Fruit fly (Drosophila melanogaster): ENCODE data around the gene kumpel.

The kumpel gene

dm6 chr3R:25884301-25884700, 22.5 kb upstream of the kumpel start:
- TF ChIP-seq ash1 (GFP tag; optimal IDR thresholded peaks at IDR 0.05) = no peak
- peak; percentile 81 for TF ChIP-seq Sox100B (GFP tag; optimal IDR thresholded peaks at IDR 0.05)
- no peak for TF ChIP-seq yki (optimal IDR thresholded peaks at IDR 0.05)
- TF ChIP-seq ATbp (GFP tag; optimal IDR thresholded peaks at IDR 0.05) = peak; percentile 62
- TF ChIP-seq CG4854 (GFP tag; optimal IDR thresholded peaks at IDR 0.05) = no peak
- 0 out of 2 replicates have a peak, but pooled peaks have one; percentile 32 for TF ChIP-seq CG14014 (GFP tag; IDR thresholded peaks at IDR 0.05)
- peak; percentile 13 for TF ChIP-seq Nf-YC (tag; optimal IDR thresholded peaks at IDR 0.05)
- TF ChIP-seq Chrac-16 (GFP tag; optimal IDR thresholded peaks at IDR 0.05) = peak; percentile 44
- TF ChIP-seq bsh (GFP tag; optimal IDR thresholded peaks at IDR 0.05) = peak in 1 of 2 experiments; percentile 91
- peak; percentile 90 for TF ChIP-seq CG17361 (GFP tag; IDR thresholded peaks at IDR 0.05)
- no peak for TF ChIP-seq wek (GFP tag; optimal IDR thresholded peaks at IDR 0.05)
- peak; percentile 91 for TF ChIP-seq gem (tag; optimal IDR thresholded peaks at IDR 0.05)
- peak; percentile 69 for TF ChIP-seq tap (tag; optimal IDR thresholded peaks at IDR 0.05)
- peak; percentile 81 for TF ChIP-seq CG7839 (tag; optimal IDR thresholded peaks at IDR 0.05)
- TF ChIP-seq seq (GFP tag; IDR thresholded peaks at IDR 0.05) = no peak
- TF ChIP-seq cwo (GFP tag; optimal IDR thresholded peaks at IDR 0.05) = peak; percentile 28
- TF ChIP-seq CG4820 (GFP tag; optimal IDR thresholded peaks at IDR 0.05) = peak; percentile 24
- no peak for TF ChIP-seq CG11085 (GFP tag; IDR thresholded peaks at IDR 0.05)
- TF ChIP-seq Eip74EF (GFP tag; optimal IDR thresholded peaks at IDR 0.05) = peak in 1 of 2 experiments; percentile 67
- peak; percentile 45 for TF ChIP-seq sqz (GFP tag; optimal IDR thresholded peaks at IDR 0.05)
- peak; percentile 24 for TF ChIP-seq CG1233 (GFP tag; optimal IDR thresholded peaks at IDR 0.05)
- TF ChIP-seq cato (GFP tag; optimal IDR thresholded peaks at IDR 0.05; ENCODE audit: borderline replicate concordance) = peak; percentile 35
- peak; percentile 8 for TF ChIP-seq CG13775 (GFP tag; optimal IDR thresholded peaks at IDR 0.05)
- TF ChIP-seq zf30C (GFP tag; optimal IDR thresholded peaks at IDR 0.05) = peak; percentile 49
- peak; percentile 91 for TF ChIP-seq gsb-n (tag; optimal IDR thresholded peaks at IDR 0.05)
- peak; percentile 13; the same call in 1 of the 2 replicates for TF ChIP-seq dimm (GFP tag; IDR thresholded peaks at IDR 0.05)
- no peak for TF ChIP-seq Oaz (GFP tag; IDR thresholded peaks at IDR 0.05)
- TF ChIP-seq Atf-2 (GFP tag; optimal IDR thresholded peaks at IDR 0.05) = peak; percentile 11
- peak; percentile 38; the same call in 1 of the 2 replicates for TF ChIP-seq H2.0 (GFP tag; IDR thresholded peaks at IDR 0.05)
- TF ChIP-seq B-H1 (GFP tag; IDR thresholded peaks at IDR 0.05) = peak; percentile 41; the same call in 2 of the 3 replicates
- TF ChIP-seq CG12391 (tag; optimal IDR thresholded peaks at IDR 0.05) = peak; percentile 85
- peak; percentile 6 for TF ChIP-seq CG13296 (GFP tag; optimal IDR thresholded peaks at IDR 0.05)
- no peak for TF ChIP-seq cg (GFP tag; optimal IDR thresholded peaks at IDR 0.05)
- peak; percentile 80 for TF ChIP-seq CG2678 (tag; optimal IDR thresholded peaks at IDR 0.05)
- no peak for TF ChIP-seq Sin3A (optimal IDR thresholded peaks at IDR 0.05)
- TF ChIP-seq vnd (GFP tag; IDR thresholded peaks at IDR 0.05; ENCODE audit: partially characterized antibody) = no peak
- peak; percentile 54 for TF ChIP-seq CG12104 (GFP tag; optimal IDR thresholded peaks at IDR 0.05)
- no peak for TF ChIP-seq Elba2 (GFP tag; optimal IDR thresholded peaks at IDR 0.05)
- no peak for TF ChIP-seq D19B (GFP tag; optimal IDR thresholded peaks at IDR 0.05)
- no peak for TF ChIP-seq CG33213 (GFP tag; optimal IDR thresholded peaks at IDR 0.05)
- TF ChIP-seq corto (GFP tag; optimal IDR thresholded peaks at IDR 0.05) = no peak
- no peak for TF ChIP-seq exex (tag; optimal IDR thresholded peaks at IDR 0.05)
- peak; percentile 92 for TF ChIP-seq CG18262 (tag; optimal IDR thresholded peaks at IDR 0.05)
- TF ChIP-seq Hmr (GFP tag; optimal IDR thresholded peaks at IDR 0.05) = peak; percentile 13
- TF ChIP-seq Vsx1 (GFP tag; optimal IDR thresholded peaks at IDR 0.05) = peak; percentile 29
- no peak for TF ChIP-seq CG34376 (GFP tag; optimal IDR thresholded peaks at IDR 0.05)
- TF ChIP-seq Neu2 (GFP tag; optimal IDR thresholded peaks at IDR 0.05; ENCODE audit: borderline replicate concordance) = no peak
- TF ChIP-seq CG3838 (GFP tag; optimal IDR thresholded peaks at IDR 0.05) = no peak
- TF ChIP-seq sug (tag; optimal IDR thresholded peaks at IDR 0.05) = no peak
- TF ChIP-seq CG15479 (GFP tag; optimal IDR thresholded peaks at IDR 0.05) = no peak

Measured in whole organism, embryonic.